Worm (Caenorhabditis elegans) whole organism, L4/young adult: Measurements from ENCODE around the gene npp-23.

Source experiments
- W03F9.2 ChIP-seq: fragments of 150-350 bp; optimal IDR thresholded peaks from 2 replicates; lab custom pipeline; 2014; ENCODE audit warnings: missing biosample characterization, missing genetic modification characterization
- him-1 ChIP-seq: sonication (generic microtip); optimal IDR thresholded peaks from 2 replicates; lab custom pipeline; 2016; ENCODE audit warnings: missing genotype, missing genetic modification reagents, missing genetic modification characterization, missing compliant biosample characterization

- TF ChIP-seq him-1 (tag; lab: Kevin White, UChicago) (no peak), W03F9.2 (tag; lab: Kevin White, UChicago) (no peak)
Measured at ce11 chrIV:8916010-8916409, 46.5 kb upstream of the npp-23 start, which contains the start of gene C27B7.9.
